Worm (Caenorhabditis elegans) whole organism, young adult: ENCODE results near the gene W06G6.10.

Source experiments
- B0035.1 ChIP-seq: sonication (generic microtip); optimal IDR thresholded peaks from 2 replicates; lab custom pipeline; 2016; ENCODE audit warnings: missing genetic modification characterization, mild to moderate bottlenecking, missing compliant biosample characterization, missing genotype, missing genetic modification reagents
- B0261.1 ChIP-seq: sonication (generic microtip); optimal IDR thresholded peaks from 2 replicates; lab custom pipeline; 2016; ENCODE audit warnings: mild to moderate bottlenecking, missing genetic modification characterization, moderate library complexity, missing compliant biosample characterization
- F33H1.4 ChIP-seq: fragments of 200-800 bp; sonication (Bioruptor generic); IDR thresholded peaks from 2 replicates; pipeline ENCODE4 v1.3.6; 2022; ENCODE audit warnings: missing genetic modification reagents, missing genetic modification characterization, missing compliant biosample characterization
- F37B4.10 ChIP-seq: fragments of 200-800 bp; sonication (Bioruptor generic); IDR thresholded peaks from 2 replicates; pipeline ENCODE4 v1.3.6; 2022; ENCODE audit warnings: missing genetic modification characterization, missing compliant biosample characterization
- Y79H2A.3 ChIP-seq: fragments of 200-800 bp; sonication (Bioruptor generic); conservative IDR thresholded peaks from 2 replicates; pipeline ENCODE4 v1.3.6; 2022; ENCODE audit warnings: missing genetic modification reagents, missing genetic modification characterization, missing compliant biosample characterization
- akir-1 ChIP-seq: fragments of 200-800 bp; sonication (Bioruptor generic); optimal IDR thresholded peaks from 2 replicates; lab custom pipeline; 2018; ENCODE audit warnings: mild to moderate bottlenecking, missing genetic modification characterization, moderate library complexity, missing compliant biosample characterization
- aptf-3 ChIP-seq: fragments of 200-800 bp; sonication (Bioruptor generic); IDR thresholded peaks from 2 replicates; pipeline ENCODE4 v1.3.6; 2022; ENCODE audit warnings: missing genetic modification characterization, missing compliant biosample characterization
- atf-7 ChIP-seq: sonication (generic microtip); optimal IDR thresholded peaks from 2 replicates; lab custom pipeline; 2017; ENCODE audit warnings: mild to moderate bottlenecking, missing genetic modification characterization, missing compliant biosample characterization
- bed-1 ChIP-seq: fragments of 200-800 bp; sonication (Bioruptor generic); IDR thresholded peaks from 2 replicates; pipeline ENCODE4 v1.3.6; 2022; ENCODE audit warnings: missing genetic modification reagents, missing genetic modification characterization, missing compliant biosample characterization
- ceh-27 ChIP-seq: fragments of 200-800 bp; sonication (Bioruptor generic); optimal IDR thresholded peaks from 2 replicates; lab custom pipeline; 2018; ENCODE audit warnings: mild to moderate bottlenecking, missing genetic modification characterization, moderate library complexity, missing compliant biosample characterization
- die-1 ChIP-seq: sonication (generic microtip); optimal IDR thresholded peaks from 2 replicates; lab custom pipeline; 2016; ENCODE audit warnings: missing genotype, mild to moderate bottlenecking, missing genetic modification characterization, missing compliant biosample characterization
- egl-18 ChIP-seq: fragments of 200-800 bp; sonication (Bioruptor generic); IDR thresholded peaks from 2 replicates; pipeline ENCODE4 v1.3.6; 2022; ENCODE audit warnings: missing genetic modification reagents, missing genetic modification characterization, missing compliant biosample characterization
- ekl-4 ChIP-seq: fragments of 200-800 bp; sonication (Bioruptor generic); IDR thresholded peaks from 2 replicates; pipeline ENCODE4 v1.3.6; 2022; ENCODE audit warnings: missing genetic modification reagents, missing genetic modification characterization, missing compliant biosample characterization
- him-1 ChIP-seq: sonication (generic microtip); optimal IDR thresholded peaks from 2 replicates; lab custom pipeline; 2016; ENCODE audit warnings: missing genotype, missing genetic modification reagents, missing genetic modification characterization, missing compliant biosample characterization
- hlh-12 ChIP-seq: sonication (generic microtip); optimal IDR thresholded peaks from 2 replicates; lab custom pipeline; 2016; ENCODE audit warnings: missing genetic modification characterization, missing compliant biosample characterization
- hsf-1 ChIP-seq: fragments of 200-800 bp; sonication (Bioruptor generic); IDR thresholded peaks from 2 replicates; pipeline ENCODE4 v1.3.6; 2022; ENCODE audit warnings: missing genetic modification reagents, missing genetic modification characterization, missing compliant biosample characterization
- lin-26 ChIP-seq: fragments of 200-800 bp; sonication (Bioruptor generic); IDR thresholded peaks from 2 replicates; pipeline ENCODE4 v1.3.6; 2022; ENCODE audit warnings: missing genetic modification reagents, missing genetic modification characterization, missing compliant biosample characterization
- lsy-27 ChIP-seq: sonication (generic microtip); optimal IDR thresholded peaks from 2 replicates; lab custom pipeline; 2017; ENCODE audit warnings: missing genetic modification characterization, mild to moderate bottlenecking, missing compliant biosample characterization, antibody characterized with exemption, missing genotype, borderline replicate concordance; ENCODE audit not compliant: insufficient read depth
- madf-3 ChIP-seq: fragments of 200-800 bp; sonication (Bioruptor generic); IDR thresholded peaks from 2 replicates; pipeline ENCODE4 v1.3.6; 2022; ENCODE audit warnings: missing genetic modification reagents, missing genetic modification characterization, missing compliant biosample characterization
- madf-6 ChIP-seq: fragments of 200-800 bp; sonication (Bioruptor generic); IDR thresholded peaks from 2 replicates; pipeline ENCODE4 v1.3.6; 2022; ENCODE audit warnings: missing genetic modification reagents, missing genetic modification characterization, missing compliant biosample characterization
- madf-8 ChIP-seq: fragments of 200-800 bp; sonication (Bioruptor generic); conservative IDR thresholded peaks from 2 replicates; pipeline ENCODE4 v1.3.6; 2022; ENCODE audit warnings: missing genetic modification reagents, missing genetic modification characterization, missing compliant biosample characterization
- mes-4 ChIP-seq: sonication (generic microtip); optimal IDR thresholded peaks from 2 replicates; lab custom pipeline; 2016; ENCODE audit warnings: missing genotype, missing genetic modification characterization, missing compliant biosample characterization
- nfyb-1 ChIP-seq: fragments of 200-800 bp; sonication (Bioruptor generic); IDR thresholded peaks from 2 replicates; pipeline ENCODE4 v1.3.6; 2022; ENCODE audit warnings: missing genetic modification reagents, missing genetic modification characterization, missing compliant biosample characterization
- nhr-120 ChIP-seq: fragments of 200-800 bp; sonication (Bioruptor generic); IDR thresholded peaks from 2 replicates; pipeline ENCODE4 v1.3.6; 2022; ENCODE audit warnings: missing genetic modification characterization, missing compliant biosample characterization
- nhr-179 ChIP-seq: sonication (generic microtip); optimal IDR thresholded peaks from 2 replicates; lab custom pipeline; 2016; ENCODE audit warnings: mild to moderate bottlenecking, missing genetic modification characterization, missing compliant biosample characterization
- nhr-27 ChIP-seq: fragments of 200-800 bp; sonication (Bioruptor generic); optimal IDR thresholded peaks from 2 replicates; lab custom pipeline; 2018; ENCODE audit warnings: mild to moderate bottlenecking, missing genetic modification characterization, moderate library complexity, missing compliant biosample characterization
- rec-8 ChIP-seq, 2 experiments: sonication (generic microtip); optimal IDR thresholded peaks; 2 replicates each; lab custom pipeline; 2016; ENCODE audit warnings: mild to moderate bottlenecking in 2 of 2, missing genetic modification characterization in 2 of 2, missing genetic modification reagents in 2 of 2, missing genotype in 2 of 2, missing biosample characterization in 1 of 2, missing compliant biosample characterization in 1 of 2, moderate library complexity in 1 of 2
- repo-1 ChIP-seq: sonication (generic microtip); optimal IDR thresholded peaks from 2 replicates; lab custom pipeline; 2017; ENCODE audit warnings: mild to moderate bottlenecking, missing genetic modification characterization, missing compliant biosample characterization
- rpc-1 ChIP-seq, 2 experiments: fragments of 150-350 bp in 1 of 2; sonication (generic microtip) in 1 of 2; optimal IDR thresholded peaks; 2 replicates each; lab custom pipeline; 2014 to 2018; ENCODE audit warnings: missing biosample characterization in 1 of 2, missing genetic modification characterization in 1 of 2, missing genetic modification reagents in 1 of 2, missing genotype in 1 of 2
- snpc-3.4 ChIP-seq: sonication (generic microtip); optimal IDR thresholded peaks from 2 replicates; lab custom pipeline; 2017; ENCODE audit warnings: missing genetic modification characterization, mild to moderate bottlenecking, missing compliant biosample characterization, antibody characterized with exemption, moderate library complexity, missing genotype, missing genetic modification reagents
- somi-1 ChIP-seq: fragments of 200-800 bp; sonication (Bioruptor generic); optimal IDR thresholded peaks from 2 replicates; lab custom pipeline; 2018; ENCODE audit warnings: mild to moderate bottlenecking, missing genetic modification characterization, missing compliant biosample characterization
- tbp1 ChIP-seq: fragments of 200-800 bp; sonication (Bioruptor generic); optimal IDR thresholded peaks from 2 replicates; lab custom pipeline; 2018; ENCODE audit warnings: mild to moderate bottlenecking, missing genetic modification characterization, missing compliant biosample characterization
- ztf-28 ChIP-seq: fragments of 200-800 bp; sonication (Bioruptor generic); IDR thresholded peaks from 2 replicates; pipeline ENCODE4 v1.3.6; 2022; ENCODE audit warnings: missing genetic modification reagents, missing genetic modification characterization, missing compliant biosample characterization
- ztf-3 ChIP-seq: fragments of 200-800 bp; sonication (Bioruptor generic); optimal IDR thresholded peaks from 2 replicates; lab custom pipeline; 2018; ENCODE audit warnings: mild to moderate bottlenecking, missing genetic modification characterization, missing compliant biosample characterization

The W06G6.10 gene

ce11 chrV:16648317-16649018 is 1.5 kb upstream of the W06G6.10 start, which contains the start of gene W06G6.20 (continued):
- TF ChIP-seq nfyb-1 (GFP tag; lab: Robert Waterston, UW) (0 out of 2 replicates have a peak, but pooled peaks have one; percentile 47), mes-4 (tag; lab: Kevin White, UChicago) (no peak), repo-1 (tag; lab: Kevin White, UChicago) (no peak), F37B4.10 (GFP tag; lab: Robert Waterston, UW) (no peak), bed-1 (no peak), tbp1 (GFP tag; lab: Kevin White, UChicago) (peak; percentile 90), lsy-27 (tag; lab: Kevin White, UChicago) (peak; percentile 22), aptf-3 (GFP tag; lab: Robert Waterston, UW) (no peak), madf-6 (no peak), B0035.1 (tag; lab: Kevin White, UChicago) (no peak), nhr-179 (tag; lab: Kevin White, UChicago) (no peak), rec-8 (tag; optimal IDR thresholded peaks at IDR 0.05; lab: Kevin White, UChicago) (peak in 1 of 2 experiments; percentile 11), akir-1 (GFP tag; lab: Kevin White, UChicago) (no peak), die-1 (tag; lab: Kevin White, UChicago) (peak; percentile 72), snpc-3.4 (tag; lab: Kevin White, UChicago) (peak; percentile 59), B0261.1 (peak; percentile 75), egl-18 (GFP tag; lab: Robert Waterston, UW) (no peak), rpc-1 (optimal IDR thresholded peaks at IDR 0.05; lab: Kevin White, UChicago) (peak; percentile 71), rpc-1 (tag; optimal IDR thresholded peaks at IDR 0.05; lab: Kevin White, UChicago) (peak; percentile 90), nhr-27 (tag; lab: Kevin White, UChicago) (no peak), hlh-12 (tag; lab: Kevin White, UChicago) (no peak), ztf-28 (GFP tag; lab: Robert Waterston, UW) (no peak), lin-26 (GFP tag; lab: Robert Waterston, UW) (peak; percentile 86)

- TF ChIP-seq ekl-4, result no peak
- TF ChIP-seq somi-1 (GFP tag; lab: Kevin White, UChicago), result no peak
- TF ChIP-seq ztf-3 (GFP tag; lab: Kevin White, UChicago), result no peak
- TF ChIP-seq repo-1 (tag; lab: Kevin White, UChicago), result no peak
- TF ChIP-seq Y79H2A.3 (GFP tag; lab: Robert Waterston, UW), result no peak
- TF ChIP-seq tbp1 (GFP tag; lab: Kevin White, UChicago), result no peak
- TF ChIP-seq F33H1.4 (GFP tag; lab: Robert Waterston, UW), result no peak
- no peak for TF ChIP-seq him-1
- TF ChIP-seq madf-8 (GFP tag; lab: Robert Waterston, UW), result no peak
- TF ChIP-seq nhr-120 (GFP tag; lab: Robert Waterston, UW), result no peak
- TF ChIP-seq ceh-27 (GFP tag; lab: Kevin White, UChicago), result no peak
- no peak for TF ChIP-seq atf-7
- no peak for TF ChIP-seq hsf-1
- TF ChIP-seq egl-18 (GFP tag; lab: Robert Waterston, UW), result no peak
- no peak for TF ChIP-seq madf-3 (GFP tag; lab: Robert Waterston, UW)
These were observed 621 bp downstream of the W06G6.10 start, which contains the start of gene W06G6.9 for ce11 chrV:16646372-16646771. TSS of gene W06G6.9 (minus strand) at chrV:16646472.
